Worm (Caenorhabditis elegans): Measurements from ENCODE around the gene C01G12.16.

Gene C01G12.16

ce11 chrIII:4123277-4123676 is 37.8 kb upstream of the C01G12.16 start:
- TF ChIP-seq fkh-10 (GFP tag; optimal IDR thresholded peaks at IDR 0.05) (peak; percentile 48), lin-14 (GFP tag; optimal IDR thresholded peaks at IDR 0.05) (peak; percentile 12), skn-1 (tag; optimal IDR thresholded peaks at IDR 0.05) (no peak), nhr-85 (tag) (no peak), C04F5.9 (tag; optimal IDR thresholded peaks at IDR 0.05) (no peak)

ce11 chrIII:4123900-4124299 is 37.1 kb upstream of the C01G12.16 start:
- TF ChIP-seq nhr-28 (tag; optimal IDR thresholded peaks at IDR 0.05) (no peak), efl-1 (optimal IDR thresholded peaks at IDR 0.05) (no peak), efl-1 (GFP tag; optimal IDR thresholded peaks at IDR 0.05 in 1 of 2) (peak in 1 of 2 experiments; percentile 31), alr-1 (tag; optimal IDR thresholded peaks at IDR 0.05; ENCODE audit: borderline replicate concordance) (no peak), hpl-2 (GFP tag; optimal IDR thresholded peaks at IDR 0.05) (no peak), lin-14 (GFP tag; optimal IDR thresholded peaks at IDR 0.05) (peak; percentile 4), lir-3 (tag; optimal IDR thresholded peaks at IDR 0.05; ENCODE audit: poor library complexity) (no peak), skn-1 (tag; optimal IDR thresholded peaks at IDR 0.05) (no peak), jun-1 (tag; optimal IDR thresholded peaks at IDR 0.05) (no peak), nhr-85 (tag) (peak; percentile 40), nhr-77 (tag; optimal IDR thresholded peaks at IDR 0.05) (no peak)

- TF ChIP-seq ceh-90 (tag; optimal IDR thresholded peaks at IDR 0.05) (no peak), fkh-10 (GFP tag; optimal IDR thresholded peaks at IDR 0.05) (peak; percentile 72), unc-98 (GFP tag; IDR thresholded peaks at IDR 0.05) (no peak), lin-35 (GFP tag; optimal IDR thresholded peaks at IDR 0.05) (no peak), lin-14 (GFP tag; optimal IDR thresholded peaks at IDR 0.05) (peak; percentile 60), lsy-2 (tag; optimal IDR thresholded peaks at IDR 0.05) (no peak), efl-1 (optimal IDR thresholded peaks at IDR 0.05) (no peak), efl-1 (GFP tag; optimal IDR thresholded peaks at IDR 0.05 in 1 of 2) (no peak), sox-4 (tag; optimal IDR thresholded peaks at IDR 0.05) (no peak), nhr-84 (tag; optimal IDR thresholded peaks at IDR 0.05) (no peak), mdl-1 (tag; optimal IDR thresholded peaks at IDR 0.05) (no peak), nhr-19 (GFP tag; conservative IDR thresholded peaks at IDR 0.05) (no peak), efl-3 (GFP tag; optimal IDR thresholded peaks at IDR 0.05) (no peak), nhr-20 (tag; optimal IDR thresholded peaks at IDR 0.05) (no peak), ces-1 (GFP tag; optimal IDR thresholded peaks at IDR 0.05) (peak; percentile 56), lir-3 (tag; optimal IDR thresholded peaks at IDR 0.05; ENCODE audit: poor library complexity) (no peak), lin-39 (tag; optimal IDR thresholded peaks at IDR 0.05) (no peak), nhr-237 (tag; optimal IDR thresholded peaks at IDR 0.05) (no peak), C34B4.2 (tag; optimal IDR thresholded peaks at IDR 0.05) (no peak), hlh-4 (tag; optimal IDR thresholded peaks at IDR 0.05) (no peak), ceh-82 (tag; optimal IDR thresholded peaks at IDR 0.05) (no peak), nhr-85 (tag) (no peak), alr-1 (tag; optimal IDR thresholded peaks at IDR 0.05; ENCODE audit: borderline replicate concordance) (no peak), lin-15B (tag; optimal IDR thresholded peaks at IDR 0.05) (no peak), ceh-88 (GFP tag; IDR thresholded peaks at IDR 0.05) (no peak), tbx-2 (tag; optimal IDR thresholded peaks at IDR 0.05) (no peak), mep-1 (tag; optimal IDR thresholded peaks at IDR 0.05) (no peak), mab-9 (GFP tag; IDR thresholded peaks at IDR 0.05) (no peak)
Observed at ce11 chrIII:4131814-4132555, 29.1 kb upstream of the C01G12.16 start.

ce11 chrIII:4134059-4134458 is 27.0 kb upstream of the C01G12.16 start:
- TF ChIP-seq nhr-90 (tag; optimal IDR thresholded peaks at IDR 0.05; ENCODE audit: poor library complexity) (no peak), ces-1 (GFP tag; optimal IDR thresholded peaks at IDR 0.05) (no peak), mep-1 (tag; optimal IDR thresholded peaks at IDR 0.05) (no peak), dpl-1 (GFP tag; optimal IDR thresholded peaks at IDR 0.05) (no peak), nhr-20 (tag; optimal IDR thresholded peaks at IDR 0.05) (no peak), unc-98 (GFP tag; IDR thresholded peaks at IDR 0.05) (no peak), ceh-8 (GFP tag; optimal IDR thresholded peaks at IDR 0.05) (no peak), unc-86 (tag; optimal IDR thresholded peaks at IDR 0.05) (no peak), ceh-90 (tag; optimal IDR thresholded peaks at IDR 0.05) (no peak), vab-15 (tag; optimal IDR thresholded peaks at IDR 0.05) (no peak), ceh-88 (GFP tag; IDR thresholded peaks at IDR 0.05) (no peak), nhr-237 (tag; optimal IDR thresholded peaks at IDR 0.05) (no peak), jun-1 (tag; optimal IDR thresholded peaks at IDR 0.05) (no peak), mdl-1 (tag; optimal IDR thresholded peaks at IDR 0.05) (no peak), elt-3 (tag; optimal IDR thresholded peaks at IDR 0.05) (no peak), nhr-28 (tag; optimal IDR thresholded peaks at IDR 0.05) (no peak)

Measured in whole organism, L1 larva.